Worm (Caenorhabditis elegans) whole organism, L2 larva: Measurements from ENCODE around the gene nspe-4.

Experiments
- C34F6.9 ChIP-seq: fragments of 150-350 bp; optimal IDR thresholded peaks from 2 replicates; lab custom pipeline; 2014; ENCODE audit warnings: missing biosample characterization, missing genetic modification characterization
- Y55F3AM.14 ChIP-seq: fragments of 200-800 bp; sonication (Bioruptor generic); optimal IDR thresholded peaks from 2 replicates; lab custom pipeline; 2018; ENCODE audit warnings: mild to moderate bottlenecking, missing genetic modification characterization, missing compliant biosample characterization
- ama-1 ChIP-seq: fragments of 150-350 bp; optimal IDR thresholded peaks from 2 replicates; lab custom pipeline; 2018; ENCODE audit warnings: inconsistent platforms
- blmp-1 ChIP-seq: sonication (generic microtip); optimal IDR thresholded peaks from 2 replicates; lab custom pipeline; 2017; ENCODE audit warnings: missing genetic modification characterization, mild to moderate bottlenecking, missing compliant biosample characterization, antibody characterized with exemption, moderate library complexity; ENCODE audit not compliant: insufficient read depth
- ceh-16 ChIP-seq: fragments of 150-350 bp; optimal IDR thresholded peaks from 2 replicates; lab custom pipeline; 2014; ENCODE audit warnings: missing biosample characterization, missing genetic modification characterization
- ceh-82 ChIP-seq: fragments of 150-350 bp; optimal IDR thresholded peaks from 2 replicates; lab custom pipeline; 2014; ENCODE audit warnings: missing biosample characterization, missing genetic modification characterization
- dmd-4 ChIP-seq: sonication (generic microtip); optimal IDR thresholded peaks from 2 replicates; lab custom pipeline; 2017; ENCODE audit warnings: missing biosample characterization, missing genetic modification characterization
- elt-1 ChIP-seq: fragments of 150-350 bp; optimal IDR thresholded peaks from 2 replicates; lab custom pipeline; 2014; ENCODE audit warnings: missing biosample characterization, missing genetic modification characterization
- elt-3 ChIP-seq: sonication (generic microtip); optimal IDR thresholded peaks from 2 replicates; lab custom pipeline; 2017; ENCODE audit warnings: missing biosample characterization, missing genetic modification characterization
- fos-1 ChIP-seq: fragments of 150-350 bp; optimal IDR thresholded peaks from 2 replicates; lab custom pipeline; 2014; ENCODE audit warnings: missing biosample characterization, missing genetic modification characterization
- gmeb-1 ChIP-seq: fragments of 150-350 bp; optimal IDR thresholded peaks from 2 replicates; lab custom pipeline; 2014; ENCODE audit warnings: missing biosample characterization, missing genetic modification characterization
- lin-39 ChIP-seq: fragments of 150-350 bp; optimal IDR thresholded peaks from 2 replicates; lab custom pipeline; 2014; ENCODE audit warnings: missing biosample characterization, missing genetic modification reagents, missing genetic modification characterization
- lsy-2 ChIP-seq, 2 experiments: fragments of 150-350 bp in 1 of 2; sonication (generic microtip) in 1 of 2; optimal IDR thresholded peaks; 2 replicates each; lab custom pipeline; 2014 to 2017; ENCODE audit warnings: missing biosample characterization in 2 of 2, missing genetic modification characterization in 2 of 2
- mbf-1 ChIP-seq: sonication (generic microtip); optimal IDR thresholded peaks from 2 replicates; lab custom pipeline; 2017; ENCODE audit warnings: missing biosample characterization, missing genetic modification characterization
- mdl-1 ChIP-seq, 2 experiments: fragments of 150-350 bp in 1 of 2; sonication (generic microtip) in 1 of 2; optimal IDR thresholded peaks; 2 replicates each; lab custom pipeline; 2017; ENCODE audit warnings: missing biosample characterization in 2 of 2, missing genetic modification characterization in 2 of 2
- nhr-10 ChIP-seq: sonication (generic microtip); optimal IDR thresholded peaks from 2 replicates; lab custom pipeline; 2017; ENCODE audit warnings: missing biosample characterization, missing genetic modification characterization
- nhr-11 ChIP-seq: fragments of 150-350 bp; optimal IDR thresholded peaks from 2 replicates; lab custom pipeline; 2014; ENCODE audit warnings: missing biosample characterization, missing genetic modification characterization
- nhr-12 ChIP-seq: fragments of 150-350 bp; optimal IDR thresholded peaks from 2 replicates; lab custom pipeline; 2014; ENCODE audit warnings: missing biosample characterization, missing genetic modification characterization
- nhr-21 ChIP-seq: fragments of 150-350 bp; optimal IDR thresholded peaks from 2 replicates; lab custom pipeline; 2014; ENCODE audit warnings: missing biosample characterization, missing genetic modification characterization
- nhr-23 ChIP-seq: fragments of 150-350 bp; optimal IDR thresholded peaks from 2 replicates; lab custom pipeline; 2014; ENCODE audit warnings: missing biosample characterization, missing genetic modification reagents, missing genetic modification characterization
- nhr-237 ChIP-seq: fragments of 150-350 bp; optimal IDR thresholded peaks from 2 replicates; lab custom pipeline; 2014; ENCODE audit warnings: missing biosample characterization, missing genetic modification characterization
- nhr-6 ChIP-seq: fragments of 150-350 bp; optimal IDR thresholded peaks from 2 replicates; lab custom pipeline; 2014; ENCODE audit warnings: missing biosample characterization, missing genetic modification characterization
- nhr-77 ChIP-seq: fragments of 150-350 bp; optimal IDR thresholded peaks from 2 replicates; lab custom pipeline; 2014; ENCODE audit warnings: missing biosample characterization, missing genetic modification characterization
- peb-1 ChIP-seq: fragments of 150-350 bp; optimal IDR thresholded peaks from 2 replicates; lab custom pipeline; 2014; ENCODE audit warnings: missing biosample characterization, missing genetic modification characterization
- sem-4 ChIP-seq: fragments of 150-350 bp; optimal IDR thresholded peaks from 2 replicates; lab custom pipeline; 2014; ENCODE audit warnings: missing biosample characterization, missing genetic modification reagents, missing genetic modification characterization
- skn-1 ChIP-seq: sonication (generic microtip); optimal IDR thresholded peaks from 2 replicates; lab custom pipeline; 2017; ENCODE audit warnings: missing biosample characterization, missing genetic modification characterization
- sma-3 ChIP-seq: sonication (generic microtip); optimal IDR thresholded peaks from 2 replicates; lab custom pipeline; 2016; ENCODE audit warnings: missing genetic modification reagents, missing genetic modification characterization, missing compliant biosample characterization
- sma-9 ChIP-seq, 2 experiments: fragments of 150-350 bp in 1 of 2; sonication (generic microtip) in 1 of 2; optimal IDR thresholded peaks; 2 replicates each; lab custom pipeline; 2014 to 2016; ENCODE audit warnings: missing genetic modification characterization in 2 of 2, mild to moderate bottlenecking in 1 of 2, missing biosample characterization in 1 of 2, missing compliant biosample characterization in 1 of 2, missing genetic modification reagents in 1 of 2, moderate library complexity in 1 of 2
- snpc-4 ChIP-seq: fragments of 150-350 bp; optimal IDR thresholded peaks from 2 replicates; lab custom pipeline; 2014; ENCODE audit warnings: missing biosample characterization, missing genetic modification characterization
- unc-39 ChIP-seq: fragments of 150-350 bp; optimal IDR thresholded peaks from 2 replicates; lab custom pipeline; 2014; ENCODE audit warnings: missing biosample characterization, missing genetic modification characterization
- unc-55 ChIP-seq: fragments of 150-350 bp; sonication (generic microtip); optimal IDR thresholded peaks from 3 replicates; lab custom pipeline; 2014; ENCODE audit warnings: missing biosample characterization, missing genetic modification reagents, missing genetic modification characterization
- unc-62 ChIP-seq: fragments of 150-350 bp; optimal IDR thresholded peaks from 2 replicates; lab custom pipeline; 2014; ENCODE audit warnings: missing biosample characterization, missing genetic modification reagents, missing genetic modification characterization
- zag-1 ChIP-seq: fragments of 150-350 bp; optimal IDR thresholded peaks from 2 replicates; lab custom pipeline; 2014; ENCODE audit warnings: missing biosample characterization, missing genetic modification characterization
- ztf-1 ChIP-seq: fragments of 200-800 bp; sonication (Bioruptor generic); conservative IDR thresholded peaks from 2 replicates; pipeline ENCODE4 v1.3.6; 2022; ENCODE audit warnings: missing genetic modification characterization, missing compliant biosample characterization
- ztf-4 ChIP-seq: fragments of 150-350 bp; optimal IDR thresholded peaks from 2 replicates; lab custom pipeline; 2014; ENCODE audit warnings: missing biosample characterization, missing genetic modification characterization

Gene nspe-4

DNA sequence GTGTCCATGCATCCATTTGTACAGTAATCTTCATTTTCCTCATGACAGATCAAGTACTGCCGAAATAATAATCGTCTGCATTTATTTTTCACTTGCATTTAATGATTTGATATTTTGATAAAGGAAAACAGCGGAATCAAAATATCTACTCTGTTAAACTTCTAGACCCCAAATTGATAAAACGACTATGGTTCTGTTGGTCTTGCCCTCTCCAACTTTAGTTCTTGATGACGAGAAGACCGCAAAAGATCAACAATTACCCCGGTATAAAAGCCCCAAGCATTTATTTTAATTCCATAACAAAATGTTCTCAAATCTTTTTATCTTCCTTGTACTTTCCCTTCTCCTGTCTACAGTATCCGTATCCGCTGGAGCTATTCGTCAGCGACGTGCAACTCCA is 3.7 kb upstream of the nspe-4 start, which contains the start of gene Y38E10A.9:
Y38E10A.9 (plus strand) TSS at position 301 of the 400 bp plus-strand sequence.
- TF ChIP-seq elt-3 (tag; lab: Kevin White, UChicago) (no peak), sem-4 (tag; lab: Kevin White, UChicago) (no peak), gmeb-1 (tag; lab: Kevin White, UChicago) (no peak), ama-1 (lab: Kevin White, UChicago) (no peak), ztf-4 (tag; lab: Kevin White, UChicago) (no peak), nhr-237 (tag; lab: Kevin White, UChicago) (no peak), lin-39 (tag; lab: Kevin White, UChicago) (no peak), snpc-4 (tag; lab: Kevin White, UChicago) (no peak), mbf-1 (tag; lab: Kevin White, UChicago) (no peak), peb-1 (tag; lab: Kevin White, UChicago) (no peak), ztf-1 (GFP tag; lab: Robert Waterston, UW) (no peak), unc-39 (tag; lab: Kevin White, UChicago) (no peak), skn-1 (tag; lab: Kevin White, UChicago) (no peak), unc-62 (GFP tag; lab: Kevin White, UChicago) (no peak), nhr-10 (tag; lab: Kevin White, UChicago) (no peak), C34F6.9 (tag; lab: Kevin White, UChicago) (no peak), Y55F3AM.14 (GFP tag; lab: Kevin White, UChicago) (no peak), sma-9 (GFP tag; optimal IDR thresholded peaks at IDR 0.05; lab: Kevin White, UChicago) (no peak), sma-9 (tag; optimal IDR thresholded peaks at IDR 0.05; lab: Kevin White, UChicago) (no peak), mdl-1 (tag; optimal IDR thresholded peaks at IDR 0.05; lab: Kevin White, UChicago) (no peak), ceh-16 (tag; lab: Kevin White, UChicago) (no peak)

DNA sequence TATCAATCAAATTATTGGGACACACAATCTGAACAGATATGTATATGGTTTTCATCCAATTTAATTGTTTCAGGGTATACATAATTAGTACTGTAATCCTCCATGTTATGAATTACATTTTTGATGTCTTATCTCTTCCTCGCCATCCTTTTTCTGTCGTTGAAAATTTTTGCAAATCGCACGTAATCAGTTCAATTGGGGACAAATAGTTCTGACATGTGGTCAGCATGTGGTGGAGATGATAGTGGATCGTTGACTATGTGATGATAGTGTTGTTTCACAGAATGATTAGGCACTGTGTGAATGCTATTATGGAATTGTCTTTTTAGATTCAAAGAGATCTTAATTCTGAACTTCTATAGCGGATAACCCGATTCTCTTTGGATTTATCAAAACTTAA is 3.1 kb downstream of the nspe-4 start:
- TF ChIP-seq nhr-77 (tag; lab: Kevin White, UChicago) (no peak), elt-1 (no peak), sma-9 (GFP tag; optimal IDR thresholded peaks at IDR 0.05; lab: Kevin White, UChicago) (peak; percentile 94), sma-9 (tag; optimal IDR thresholded peaks at IDR 0.05; lab: Kevin White, UChicago) (no peak), fos-1 (tag; lab: Kevin White, UChicago) (no peak), nhr-12 (tag; lab: Kevin White, UChicago) (no peak), ztf-4 (tag; lab: Kevin White, UChicago) (no peak), unc-62 (GFP tag; lab: Kevin White, UChicago) (no peak), dmd-4 (tag; lab: Kevin White, UChicago) (no peak), sem-4 (tag; lab: Kevin White, UChicago) (no peak), sma-3 (GFP tag; lab: Kevin White, UChicago) (peak; percentile 42), unc-39 (tag; lab: Kevin White, UChicago) (no peak), mdl-1 (tag; optimal IDR thresholded peaks at IDR 0.05; lab: Kevin White, UChicago) (no peak), nhr-23 (tag; lab: Kevin White, UChicago) (no peak), ama-1 (lab: Kevin White, UChicago) (no peak)

DNA sequence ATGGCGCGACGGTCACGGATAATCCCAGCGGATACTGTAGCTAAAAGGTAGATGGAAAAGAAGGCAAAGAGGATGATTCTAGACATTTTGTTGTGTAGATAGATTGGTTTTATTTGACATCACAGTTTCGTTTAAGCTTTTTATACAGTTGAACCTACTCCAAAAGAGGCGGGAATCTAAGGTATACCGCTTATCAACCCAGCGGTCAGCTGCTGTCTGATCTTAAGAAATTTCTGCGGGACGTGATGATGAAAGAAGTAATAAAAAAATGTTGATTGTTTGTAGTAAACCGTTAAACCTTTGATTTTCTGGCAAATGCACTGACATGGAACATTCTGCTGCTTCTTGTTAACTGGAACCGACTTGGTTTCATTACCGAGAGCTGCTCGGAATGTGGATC is 3.8 kb downstream of the nspe-4 start, which contains the start of gene nspe-6:
nspe-6 (minus strand) TSS at position 101 of the 400 bp plus-strand sequence.
- TF ChIP-seq ceh-16 (tag; lab: Kevin White, UChicago): no peak
- no peak for TF ChIP-seq zag-1 (tag; lab: Kevin White, UChicago)
- no peak for TF ChIP-seq C34F6.9 (tag; lab: Kevin White, UChicago)
- no peak for TF ChIP-seq lin-39 (tag; lab: Kevin White, UChicago)
- TF ChIP-seq peb-1 (tag; lab: Kevin White, UChicago): no peak
- TF ChIP-seq ceh-82: no peak
- no peak for TF ChIP-seq nhr-11 (tag; lab: Kevin White, UChicago)
- TF ChIP-seq blmp-1 (tag; lab: Kevin White, UChicago): no peak
- TF ChIP-seq nhr-21: no peak
- TF ChIP-seq nhr-6 (tag; lab: Kevin White, UChicago): no peak
- TF ChIP-seq ztf-1 (GFP tag; lab: Robert Waterston, UW): no peak
- no peak for TF ChIP-seq sma-3 (GFP tag; lab: Kevin White, UChicago)
- no peak for TF ChIP-seq lsy-2 (tag; optimal IDR thresholded peaks at IDR 0.05; lab: Kevin White, UChicago)
- TF ChIP-seq unc-55 (GFP tag; lab: Kevin White, UChicago): no peak
- TF ChIP-seq fos-1 (tag; lab: Kevin White, UChicago): no peak
- no peak for TF ChIP-seq ama-1 (lab: Kevin White, UChicago)
- no peak for TF ChIP-seq unc-39 (tag; lab: Kevin White, UChicago)
- TF ChIP-seq nhr-12 (tag; lab: Kevin White, UChicago): no peak
- TF ChIP-seq skn-1 (tag; lab: Kevin White, UChicago): no peak
- TF ChIP-seq nhr-23 (tag; lab: Kevin White, UChicago): no peak
